Worm (Caenorhabditis elegans) whole organism, late embryonic: ENCODE measurements around the gene F57G9.7.

Experiments
- ceh-9 ChIP-seq: sonication (generic microtip); optimal IDR thresholded peaks from 2 replicates; lab custom pipeline; 2016; ENCODE audit warnings: mild to moderate bottlenecking, missing genetic modification characterization, inconsistent platforms, missing compliant biosample characterization
- pros-1 ChIP-seq: fragments of 150-350 bp; optimal IDR thresholded peaks from 2 replicates; lab custom pipeline; 2014; ENCODE audit warnings: missing biosample characterization, missing genetic modification reagents, missing genetic modification characterization
- ref-2 ChIP-seq: sonication (generic microtip); optimal IDR thresholded peaks from 2 replicates; lab custom pipeline; 2016; ENCODE audit warnings: missing genetic modification characterization, missing compliant biosample characterization

DNA sequence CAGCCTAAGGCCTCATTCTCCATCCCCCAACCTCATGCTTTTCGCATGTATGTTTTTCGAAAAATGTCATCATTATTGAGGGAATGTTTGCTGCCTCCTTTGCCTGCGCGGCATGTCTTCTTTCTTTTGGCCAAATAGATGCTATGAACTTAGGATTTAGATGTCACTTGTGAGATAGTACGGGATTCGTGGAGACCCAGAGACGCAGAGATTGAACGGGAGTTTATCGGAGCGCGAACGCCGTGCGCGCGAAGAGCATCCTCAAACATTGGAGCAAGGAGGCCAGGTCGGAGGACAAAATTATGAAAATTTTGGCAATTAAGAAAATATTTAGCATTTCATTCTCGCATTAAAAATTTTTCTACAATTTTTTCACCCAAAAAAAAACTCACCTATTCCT is 48.6 kb downstream of the F57G9.7 start:
- TF ChIP-seq ref-2 (tag; lab: Kevin White, UChicago) (no peak), ceh-9 (tag; lab: Kevin White, UChicago) (no peak), pros-1 (tag; lab: Kevin White, UChicago) (no peak)
